Worm (Caenorhabditis elegans): ENCODE results near the gene B0361.11.

ce11 chrIII:7293075-7293684, 15.8 kb downstream of the B0361.11 start, which contains the start of gene cwf-19L2:
- TF ChIP-seq ceh-22 (tag; optimal IDR thresholded peaks at IDR 0.05) (no peak), hlh-15 (tag; optimal IDR thresholded peaks at IDR 0.05) (no peak), pax-1 (tag; optimal IDR thresholded peaks at IDR 0.05) (no peak), dmd-4 (tag; optimal IDR thresholded peaks at IDR 0.05; ENCODE audit: borderline replicate concordance) (no peak), odd-2 (tag; optimal IDR thresholded peaks at IDR 0.05) (no peak), sox-4 (tag; optimal IDR thresholded peaks at IDR 0.05) (no peak), nfya-1 (tag; optimal IDR thresholded peaks at IDR 0.05) (no peak), unc-3 (GFP tag; conservative IDR thresholded peaks at IDR 0.05) (no peak), unc-3 (tag; optimal IDR thresholded peaks at IDR 0.05) (no peak)
